Fruit fly (Drosophila melanogaster): ENCODE results near the gene tnc.

dm6 chr3R:25023056-25023455 is 38.9 kb downstream of the tnc start, which contains the start of gene beta4GalT7:
- TF ChIP-seq CG8478 (optimal IDR thresholded peaks at IDR 0.05), result no peak
- TF ChIP-seq psq (optimal IDR thresholded peaks at IDR 0.05), result no peak
- TF ChIP-seq EcR (GFP tag; optimal IDR thresholded peaks at IDR 0.05), result no peak
- TF ChIP-seq pan (optimal IDR thresholded peaks at IDR 0.05), result no peak

Data from whole organism.